Worm (Caenorhabditis elegans): Measurements from ENCODE around the gene aman-2.

DNA sequence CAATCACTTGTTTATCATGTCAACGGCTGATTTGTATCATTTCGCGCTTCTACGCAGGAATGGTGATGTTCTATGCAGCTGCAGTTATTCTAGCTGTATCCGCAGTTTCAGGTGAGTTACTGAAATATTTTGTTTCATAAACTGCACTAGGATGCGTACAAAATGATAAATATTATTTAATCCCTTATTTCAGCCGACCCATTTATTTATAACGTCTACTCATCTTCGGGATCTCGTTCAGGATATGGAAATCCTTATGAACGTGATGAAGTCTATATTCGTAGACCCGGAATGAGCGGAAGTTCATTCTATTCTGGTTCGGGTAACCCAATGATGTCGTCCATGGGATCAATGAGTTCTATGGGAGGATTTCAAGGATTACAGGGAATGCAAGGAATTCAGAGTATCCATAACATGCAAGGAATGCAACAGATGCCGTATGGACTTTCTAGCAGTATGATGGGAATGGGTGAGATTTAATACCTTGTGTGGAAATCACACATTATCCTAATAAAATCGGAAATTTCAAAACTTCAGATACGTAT is 3.9 kb downstream of the aman-2 start, which contains the start of gene F58H1.2:
- TF ChIP-seq snpc-4 (tag; optimal IDR thresholded peaks at IDR 0.05) (no peak), grh-1 (GFP tag; IDR thresholded peaks at IDR 0.05) (no peak), elt-3 (tag; optimal IDR thresholded peaks at IDR 0.05) (no peak), lin-39 (tag; optimal IDR thresholded peaks at IDR 0.05) (no peak), nhr-12 (tag; optimal IDR thresholded peaks at IDR 0.05) (no peak), C04F5.9 (tag; optimal IDR thresholded peaks at IDR 0.05) (no peak), unc-62 (GFP tag; optimal IDR thresholded peaks at IDR 0.05) (no peak), fos-1 (tag; optimal IDR thresholded peaks at IDR 0.05) (no peak)

All from whole organism, L1 larva.